Worm (Caenorhabditis elegans) whole organism, L3 larva: ENCODE measurements around the gene C17F4.8.
"Not testable (repeated sequence)": the region's sequence is repeated elsewhere in the genome, so short reads cannot be mapped to it uniquely, and the experiment has no call there.

Source experiments
- R02D3.7 ChIP-seq: fragments of 150-350 bp; optimal IDR thresholded peaks from 2 replicates; lab custom pipeline; 2014; ENCODE audit warnings: missing biosample characterization, missing genetic modification characterization
- ama-1 ChIP-seq: fragments of 150-350 bp; optimal IDR thresholded peaks from 2 replicates; lab custom pipeline; 2018
- ceh-16 ChIP-seq: sonication (generic microtip); optimal IDR thresholded peaks from 2 replicates; lab custom pipeline; 2017; ENCODE audit warnings: missing biosample characterization, missing genetic modification characterization
- ceh-28 ChIP-seq: fragments of 150-350 bp; optimal IDR thresholded peaks from 2 replicates; lab custom pipeline; 2014; ENCODE audit warnings: missing biosample characterization, missing genetic modification reagents, missing genetic modification characterization
- ceh-9 ChIP-seq: sonication (generic microtip); optimal IDR thresholded peaks from 2 replicates; lab custom pipeline; 2018; ENCODE audit warnings: missing biosample characterization, missing genetic modification characterization
- daf-12 ChIP-seq: fragments of 150-350 bp; optimal IDR thresholded peaks from 2 replicates; lab custom pipeline; 2014; ENCODE audit warnings: missing biosample characterization, missing genetic modification reagents, missing genetic modification characterization
- egl-5 ChIP-seq: fragments of 150-350 bp; optimal IDR thresholded peaks from 2 replicates; lab custom pipeline; 2017; ENCODE audit warnings: missing biosample characterization, missing genetic modification reagents, missing genetic modification characterization, inconsistent platforms
- elt-1 ChIP-seq: fragments of 150-350 bp; optimal IDR thresholded peaks from 2 replicates; lab custom pipeline; 2014; ENCODE audit warnings: missing biosample characterization, missing genetic modification characterization
- elt-2 ChIP-seq: sonication (generic microtip); optimal IDR thresholded peaks from 2 replicates; lab custom pipeline; 2016; ENCODE audit warnings: missing genetic modification reagents, mild to moderate bottlenecking, missing genetic modification characterization, missing compliant biosample characterization
- elt-3 ChIP-seq, 3 experiments: fragments of 150-350 bp in 1 of 3; sonication (generic microtip) in 2 of 3; optimal IDR thresholded peaks; 2 replicates in 2 of 3; 4 replicates in 1 of 3; lab custom pipeline; 2014 to 2017; ENCODE audit warnings: missing biosample characterization in 3 of 3, missing genetic modification characterization in 3 of 3
- eor-1 ChIP-seq, 2 experiments: fragments of 150-350 bp; optimal IDR thresholded peaks; 2 replicates each; lab custom pipeline; 2014 to 2018; ENCODE audit warnings: missing biosample characterization in 2 of 2, missing genetic modification characterization in 2 of 2
- fkh-10 ChIP-seq: sonication (generic microtip); optimal IDR thresholded peaks from 2 replicates; lab custom pipeline; 2017; ENCODE audit warnings: missing biosample characterization, missing genetic modification reagents, missing genetic modification characterization
- fkh-2 ChIP-seq: fragments of 150-350 bp; optimal IDR thresholded peaks from 2 replicates; lab custom pipeline; 2014; ENCODE audit warnings: missing biosample characterization, missing genetic modification reagents, missing genetic modification characterization
- fos-1 ChIP-seq: fragments of 150-350 bp; optimal IDR thresholded peaks from 2 replicates; lab custom pipeline; 2014; ENCODE audit warnings: missing biosample characterization, missing genetic modification characterization
- jun-1 ChIP-seq: fragments of 150-350 bp; optimal IDR thresholded peaks from 2 replicates; lab custom pipeline; 2014; ENCODE audit warnings: missing biosample characterization, missing genetic modification reagents, missing genetic modification characterization
- lin-15B ChIP-seq: fragments of 150-350 bp; optimal IDR thresholded peaks from 2 replicates; lab custom pipeline; 2014; ENCODE audit warnings: missing biosample characterization, missing genetic modification characterization
- lin-39 ChIP-seq: fragments of 150-350 bp; optimal IDR thresholded peaks from 2 replicates; lab custom pipeline; 2018; ENCODE audit warnings: missing biosample characterization, missing genetic modification reagents, missing genetic modification characterization
- lsy-12 ChIP-seq: sonication (generic microtip); optimal IDR thresholded peaks from 2 replicates; lab custom pipeline; 2016; ENCODE audit warnings: mild to moderate bottlenecking, missing genetic modification characterization, missing compliant biosample characterization
- mdl-1 ChIP-seq: fragments of 150-350 bp; optimal IDR thresholded peaks from 2 replicates; lab custom pipeline; 2014; ENCODE audit warnings: missing biosample characterization, missing genetic modification characterization
- mml-1 ChIP-seq: fragments of 150-350 bp; sonication (generic microtip); optimal IDR thresholded peaks from 3 replicates; lab custom pipeline; 2014; ENCODE audit warnings: missing biosample characterization, missing genetic modification characterization
- nfya-1 ChIP-seq: sonication (generic microtip); optimal IDR thresholded peaks from 2 replicates; lab custom pipeline; 2017; ENCODE audit warnings: missing genetic modification characterization, mild to moderate bottlenecking, missing compliant biosample characterization, antibody characterized with exemption, moderate library complexity; ENCODE audit not compliant: insufficient read depth
- nhr-11 ChIP-seq: fragments of 150-350 bp; optimal IDR thresholded peaks from 2 replicates; lab custom pipeline; 2014; ENCODE audit warnings: missing biosample characterization, missing genetic modification characterization
- nhr-12 ChIP-seq: fragments of 150-350 bp; optimal IDR thresholded peaks from 2 replicates; lab custom pipeline; 2014; ENCODE audit warnings: missing biosample characterization, missing genetic modification characterization
- nhr-23 ChIP-seq: fragments of 150-350 bp; optimal IDR thresholded peaks from 2 replicates; lab custom pipeline; 2014; ENCODE audit warnings: missing biosample characterization, missing genetic modification reagents, missing genetic modification characterization
- nhr-28 ChIP-seq: fragments of 150-350 bp; optimal IDR thresholded peaks from 2 replicates; lab custom pipeline; 2014; ENCODE audit warnings: missing biosample characterization, missing genetic modification characterization
- nhr-76 ChIP-seq: fragments of 150-350 bp; sonication (generic microtip); optimal IDR thresholded peaks from 5 replicates; lab custom pipeline; 2014; ENCODE audit warnings: missing biosample characterization, missing genetic modification characterization
- nhr-77 ChIP-seq: fragments of 150-350 bp; optimal IDR thresholded peaks from 2 replicates; lab custom pipeline; 2014; ENCODE audit warnings: missing biosample characterization, missing genetic modification characterization
- pha-4 ChIP-seq: fragments of 150-350 bp; optimal IDR thresholded peaks from 2 replicates; lab custom pipeline; 2014; ENCODE audit warnings: missing biosample characterization, missing genetic modification reagents, missing genetic modification characterization
- sea-2 ChIP-seq: fragments of 150-350 bp; sonication (generic microtip); optimal IDR thresholded peaks from 4 replicates; lab custom pipeline; 2014; ENCODE audit warnings: missing biosample characterization, missing genetic modification reagents, missing genetic modification characterization
- skn-1 ChIP-seq: fragments of 150-350 bp; optimal IDR thresholded peaks from 2 replicates; lab custom pipeline; 2014; ENCODE audit warnings: missing biosample characterization, missing genetic modification characterization
- snpc-4 ChIP-seq: fragments of 150-350 bp; optimal IDR thresholded peaks from 2 replicates; lab custom pipeline; 2014; ENCODE audit warnings: missing biosample characterization, missing genetic modification characterization
- tbx-2 ChIP-seq: sonication (generic microtip); optimal IDR thresholded peaks from 2 replicates; lab custom pipeline; 2016; ENCODE audit warnings: mild to moderate bottlenecking, missing genetic modification characterization, missing compliant biosample characterization
- unc-62 ChIP-seq: fragments of 150-350 bp; sonication (generic microtip); optimal IDR thresholded peaks from 4 replicates; lab custom pipeline; 2014; ENCODE audit warnings: missing biosample characterization, missing genetic modification reagents, missing genetic modification characterization
- zag-1 ChIP-seq: fragments of 150-350 bp; optimal IDR thresholded peaks from 2 replicates; lab custom pipeline; 2014; ENCODE audit warnings: missing biosample characterization, missing genetic modification characterization
- ztf-11 ChIP-seq: fragments of 150-350 bp; optimal IDR thresholded peaks from 2 replicates; lab custom pipeline; 2014; ENCODE audit warnings: missing biosample characterization, missing genetic modification characterization
- ztf-4 ChIP-seq: fragments of 150-350 bp; optimal IDR thresholded peaks from 2 replicates; lab custom pipeline; 2014; ENCODE audit warnings: missing biosample characterization, missing genetic modification characterization

C17F4.8 gene

ce11 chrII:3203415-3203814 lies 31.2 kb downstream of the C17F4.8 start, which contains the start of gene sri-50:
Gene sri-50, plus strand, starts transcription at chrII:3203715.
- TF ChIP-seq unc-62 (GFP tag; lab: Kevin White, UChicago) (no peak), lin-15B (tag; lab: Kevin White, UChicago) (no peak), elt-1 (tag; lab: Kevin White, UChicago) (no peak), tbx-2 (no peak), R02D3.7 (tag; lab: Kevin White, UChicago) (no peak), mdl-1 (tag; lab: Kevin White, UChicago) (no peak), nhr-23 (tag; lab: Kevin White, UChicago) (no peak), fkh-10 (GFP tag; lab: Kevin White, UChicago) (no peak), sea-2 (no peak)

- TF ChIP-seq mml-1 (tag; lab: Kevin White, UChicago): no peak
- TF ChIP-seq fkh-10 (GFP tag; lab: Kevin White, UChicago): no peak
- no peak for TF ChIP-seq elt-1 (tag; lab: Kevin White, UChicago)
- TF ChIP-seq fkh-2 (tag; lab: Kevin White, UChicago): no peak
- TF ChIP-seq pha-4: no peak
- no peak for TF ChIP-seq elt-2 (tag; lab: Kevin White, UChicago)
- no peak for TF ChIP-seq nhr-11 (tag; lab: Kevin White, UChicago)
- TF ChIP-seq unc-62 (GFP tag; lab: Kevin White, UChicago): no peak
- no peak for TF ChIP-seq daf-12 (tag; lab: Kevin White, UChicago)
- no peak for TF ChIP-seq fos-1
- no peak for TF ChIP-seq ama-1 (lab: Kevin White, UChicago)
- no peak for TF ChIP-seq ceh-9 (tag; lab: Kevin White, UChicago)
- no peak for TF ChIP-seq zag-1
- TF ChIP-seq ztf-4 (tag; lab: Kevin White, UChicago): no peak
- no peak for TF ChIP-seq lin-39 (tag; lab: Kevin White, UChicago)
- TF ChIP-seq ceh-28 (tag; lab: Kevin White, UChicago): no peak
- TF ChIP-seq sea-2: no peak
- TF ChIP-seq ztf-11 (tag; lab: Kevin White, UChicago): no peak
- TF ChIP-seq ceh-16 (tag; lab: Kevin White, UChicago): no peak
These were observed 32.1 kb downstream of the C17F4.8 start, which contains the start of gene sri-53 for ce11 chrII:3202519-3202918. Gene sri-53, minus strand, starts transcription at chrII:3202619.

DNA sequence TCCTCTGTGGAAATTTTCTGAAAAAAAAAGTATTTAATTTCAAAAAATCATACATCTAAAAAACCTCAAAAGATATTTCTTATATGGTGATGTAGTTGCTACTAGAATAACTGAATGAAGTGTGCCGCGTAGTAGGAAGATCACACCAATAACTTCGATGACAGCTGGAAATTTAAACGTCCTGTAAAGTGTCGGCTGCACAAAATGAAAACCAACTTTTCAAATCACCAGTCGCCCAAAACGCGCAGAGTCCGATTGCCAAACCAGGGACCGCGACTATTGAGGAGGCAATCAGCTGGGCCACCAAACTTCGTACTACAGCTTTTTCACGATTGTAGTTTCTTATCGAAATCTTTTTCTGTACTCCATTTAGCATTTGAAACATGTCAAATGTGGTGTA lies 33.4 kb downstream of the C17F4.8 start, which contains the start of gene sri-48:
Gene sri-48, minus strand, starts transcription at position 101 of the 400 bp plus-strand sequence.
- not testable (repeated sequence) for TF ChIP-seq ztf-4 (tag; lab: Kevin White, UChicago); skn-1 (tag; lab: Kevin White, UChicago); sea-2
- TF ChIP-seq, all 47 proteins: peak for 0; not testable (repeated sequence) for 47

DNA sequence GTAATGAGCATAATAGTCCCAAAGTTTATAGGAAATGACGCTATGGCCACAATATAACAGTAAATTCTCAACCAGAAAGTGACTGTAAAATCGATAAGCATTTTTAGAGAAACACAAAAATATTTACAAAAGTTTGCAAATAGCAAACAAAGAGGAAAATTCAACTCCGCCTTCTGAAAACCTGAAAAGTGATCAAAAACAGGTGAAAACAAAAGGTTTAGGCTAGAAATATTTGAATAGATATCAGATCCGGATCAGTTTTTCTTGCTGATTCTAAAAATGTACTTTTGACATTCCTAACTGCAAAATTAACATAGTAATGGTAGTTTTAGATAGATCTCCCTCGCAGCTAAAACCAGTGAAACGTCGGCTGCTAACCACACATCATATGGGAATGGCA lies 35.6 kb downstream of the C17F4.8 start, which contains the start of gene sri-51:
Gene sri-51, minus strand, starts transcription at position 101 of the 400 bp plus-strand sequence.
- TF ChIP-seq eor-1 (tag; optimal IDR thresholded peaks at IDR 0.05; lab: Kevin White, UChicago) (no peak), mdl-1 (tag; lab: Kevin White, UChicago) (no peak), lin-15B (tag; lab: Kevin White, UChicago) (no peak), ceh-16 (tag; lab: Kevin White, UChicago) (no peak), elt-3 (tag; optimal IDR thresholded peaks at IDR 0.05; lab: Kevin White, UChicago) (no peak), egl-5 (tag; lab: Kevin White, UChicago) (no peak), jun-1 (no peak), nhr-11 (tag; lab: Kevin White, UChicago) (no peak), ztf-4 (tag; lab: Kevin White, UChicago) (no peak), nhr-77 (tag; lab: Kevin White, UChicago) (no peak), snpc-4 (tag; lab: Kevin White, UChicago) (no peak), nhr-76 (tag; lab: Kevin White, UChicago) (no peak), tbx-2 (no peak), nhr-12 (tag; lab: Kevin White, UChicago) (no peak), ceh-9 (tag; lab: Kevin White, UChicago) (no peak), nfya-1 (tag; lab: Kevin White, UChicago) (no peak), zag-1 (no peak)

DNA sequence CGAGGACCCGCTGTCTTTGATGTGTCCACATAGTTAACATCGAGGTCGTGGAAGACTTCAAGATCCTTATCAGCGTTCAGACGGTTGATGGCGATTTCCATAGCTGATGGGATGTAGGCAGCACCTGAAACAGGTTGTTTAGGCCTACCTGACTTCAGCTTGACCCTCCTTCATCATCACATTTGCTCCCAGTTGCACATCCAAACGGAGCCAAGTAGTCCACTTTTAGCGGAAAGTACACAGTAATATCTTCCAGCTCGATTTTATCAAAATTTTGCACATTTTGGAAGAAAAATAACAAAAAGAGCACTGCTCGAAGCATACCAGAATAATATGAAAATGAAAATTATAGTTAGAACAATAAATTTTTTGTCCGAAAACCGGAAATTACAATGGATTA lies 37.7 kb downstream of the C17F4.8 start, which contains the start of gene gcy-15:
Gene gcy-15, minus strand, starts transcription at position 101 of the 400 bp plus-strand sequence.
- no peak for TF ChIP-seq nhr-12 (tag; lab: Kevin White, UChicago)
- no peak for TF ChIP-seq lsy-12 (tag; lab: Kevin White, UChicago)
- no peak for TF ChIP-seq egl-5 (tag; lab: Kevin White, UChicago)
- TF ChIP-seq tbx-2: no peak
- TF ChIP-seq mdl-1 (tag; lab: Kevin White, UChicago): no peak
- no peak for TF ChIP-seq R02D3.7 (tag; lab: Kevin White, UChicago)
- TF ChIP-seq nhr-23 (tag; lab: Kevin White, UChicago): no peak
- no peak for TF ChIP-seq pha-4
- TF ChIP-seq jun-1: no peak
- no peak for TF ChIP-seq nhr-28 (tag; lab: Kevin White, UChicago)
- TF ChIP-seq ceh-9 (tag; lab: Kevin White, UChicago): no peak
- no peak for TF ChIP-seq unc-62 (GFP tag; lab: Kevin White, UChicago)
- TF ChIP-seq fos-1: no peak
- TF ChIP-seq fkh-2 (tag; lab: Kevin White, UChicago): no peak
- TF ChIP-seq eor-1 (tag; optimal IDR thresholded peaks at IDR 0.05; lab: Kevin White, UChicago): no peak
- TF ChIP-seq, all 47 proteins: peak for 0
